Fruit fly (Drosophila melanogaster) Kc167 (cell line): Measurements from ENCODE around the gene CG43851.

Experiments
- Myc ChIP-seq: fragments of >200 bp; optimal IDR thresholded peaks from 2 replicates; lab custom pipeline; 2017; ENCODE audit warnings: missing external identifiers
- Sin3A ChIP-seq: fragments of >200 bp; optimal IDR thresholded peaks from 2 replicates; lab custom pipeline; 2018; ENCODE audit warnings: missing external identifiers
- h ChIP-seq: fragments of >200 bp; optimal IDR thresholded peaks from 3 replicates; lab custom pipeline; 2018; ENCODE audit warnings: missing external identifiers
- insv ChIP-seq: fragments of >200 bp; optimal IDR thresholded peaks from 3 replicates; lab custom pipeline; 2018; ENCODE audit warnings: missing external identifiers
- psq ChIP-seq: fragments of >200 bp; optimal IDR thresholded peaks from 2 replicates; lab custom pipeline; 2017; ENCODE audit warnings: missing external identifiers

DNA sequence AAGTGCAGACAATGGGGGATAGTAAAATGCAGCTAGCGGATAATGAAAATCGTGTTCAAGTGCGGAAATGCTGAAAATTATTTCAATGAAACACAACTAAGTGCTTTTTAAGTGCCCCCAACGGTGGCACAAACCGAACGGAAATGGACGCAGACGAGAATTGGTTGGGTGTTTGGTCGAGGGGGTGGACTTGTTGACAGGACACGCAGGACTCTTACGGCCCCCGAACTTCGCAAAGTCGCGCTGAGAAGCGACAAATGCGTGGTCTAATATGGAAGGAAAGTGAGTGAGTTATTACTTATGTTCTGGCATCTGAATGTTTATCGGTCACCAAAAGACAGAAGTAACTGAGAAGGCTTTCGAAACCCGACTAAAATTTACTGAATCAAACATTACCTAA lies 5.1 kb downstream of the CG43851 start, which contains the start of gene Prosbeta4R1:
- no peak for TF ChIP-seq Myc (lab: Kevin White, UChicago)
- TF ChIP-seq psq: no peak
- no peak for TF ChIP-seq insv (lab: Kevin White, UChicago)
- TF ChIP-seq Sin3A (lab: Kevin White, UChicago): no peak
- TF ChIP-seq h: no peak
